Worm (Caenorhabditis elegans) whole organism, L4 larva: ENCODE measurements around the gene F41C6.4.

Experiments used
- F10B5.3 ChIP-seq: sonication (generic microtip); optimal IDR thresholded peaks from 2 replicates; lab custom pipeline; 2016; ENCODE audit warnings: mild to moderate bottlenecking, missing genetic modification characterization, missing compliant biosample characterization
- F37D6.2 ChIP-seq: sonication (generic microtip); optimal IDR thresholded peaks from 2 replicates; lab custom pipeline; 2016; ENCODE audit warnings: mild to moderate bottlenecking, missing genetic modification characterization, missing compliant biosample characterization
- F49E8.2 ChIP-seq: sonication (generic microtip); optimal IDR thresholded peaks from 2 replicates; lab custom pipeline; 2016; ENCODE audit warnings: missing compliant biosample characterization, mild to moderate bottlenecking, missing genetic modification characterization, borderline replicate concordance
- T20F7.1 ChIP-seq: fragments of 200-800 bp; sonication (Bioruptor generic); optimal IDR thresholded peaks from 2 replicates; lab custom pipeline; 2018; ENCODE audit warnings: mild to moderate bottlenecking, missing genetic modification characterization, missing compliant biosample characterization
- Y5F2A.4 ChIP-seq: fragments of 200-800 bp; sonication (Bioruptor generic); optimal IDR thresholded peaks from 2 replicates; lab custom pipeline; 2018; ENCODE audit warnings: mild to moderate bottlenecking, missing genetic modification characterization, missing compliant biosample characterization
- Y75B8A.6 ChIP-seq: fragments of 200-800 bp; sonication (Bioruptor generic); IDR thresholded peaks from 2 replicates; pipeline ENCODE4 v1.3.6; 2022; ENCODE audit warnings: missing genetic modification reagents, missing genetic modification characterization, missing compliant biosample characterization
- ZK546.5 ChIP-seq, 2 experiments: sonication (generic microtip); optimal IDR thresholded peaks; 2 replicates each; lab custom pipeline; 2017; ENCODE audit warnings: missing biosample characterization in 2 of 2, missing genetic modification characterization in 2 of 2
- ceh-32 ChIP-seq: sonication (generic microtip); optimal IDR thresholded peaks from 2 replicates; lab custom pipeline; 2016; ENCODE audit warnings: mild to moderate bottlenecking, missing genetic modification characterization, missing compliant biosample characterization; ENCODE audit not compliant: poor library complexity
- ceh-44 ChIP-seq: fragments of 200-800 bp; sonication (Bioruptor generic); IDR thresholded peaks from 2 replicates; pipeline ENCODE4 v1.3.6; 2022; ENCODE audit warnings: missing genetic modification reagents, missing genetic modification characterization, missing compliant biosample characterization
- ceh-62 ChIP-seq: sonication (generic microtip); optimal IDR thresholded peaks from 2 replicates; lab custom pipeline; 2017; ENCODE audit warnings: missing biosample characterization, missing genetic modification characterization
- daf-19 ChIP-seq: fragments of 200-800 bp; sonication (Bioruptor generic); conservative IDR thresholded peaks from 2 replicates; pipeline ENCODE4 v1.3.6; 2022; ENCODE audit warnings: missing genetic modification characterization, missing compliant biosample characterization
- daf-8 ChIP-seq: fragments of 200-800 bp; sonication (Bioruptor generic); IDR thresholded peaks from 2 replicates; pipeline ENCODE4 v1.3.6; 2022; ENCODE audit warnings: missing genetic modification characterization, missing compliant biosample characterization
- dmd-6 ChIP-seq: fragments of 200-800 bp; sonication (Bioruptor generic); IDR thresholded peaks from 2 replicates; pipeline ENCODE4 v1.3.6; 2022; ENCODE audit warnings: missing genetic modification reagents, missing genetic modification characterization, missing compliant biosample characterization
- duxl-1 ChIP-seq: sonication (generic microtip); optimal IDR thresholded peaks from 2 replicates; lab custom pipeline; 2016; ENCODE audit warnings: mild to moderate bottlenecking, missing genetic modification characterization, moderate library complexity, missing compliant biosample characterization; ENCODE audit not compliant: poor library complexity
- dve-1 ChIP-seq: sonication (generic microtip); optimal IDR thresholded peaks from 2 replicates; lab custom pipeline; 2017; ENCODE audit warnings: antibody characterized with exemption, mild to moderate bottlenecking, missing genetic modification characterization, missing compliant biosample characterization; ENCODE audit not compliant: insufficient read depth
- egl-43 ChIP-seq: fragments of 200-800 bp; sonication (Bioruptor generic); IDR thresholded peaks from 2 replicates; pipeline ENCODE4 v1.3.6; 2022; ENCODE audit warnings: missing genetic modification reagents, missing genetic modification characterization, missing compliant biosample characterization
- fos-1 ChIP-seq: fragments of 150-350 bp; optimal IDR thresholded peaks from 2 replicates; lab custom pipeline; 2014; ENCODE audit warnings: missing biosample characterization, missing genetic modification characterization
- hlh-30 ChIP-seq: sonication (generic microtip); optimal IDR thresholded peaks from 2 replicates; lab custom pipeline; 2017; ENCODE audit warnings: antibody characterized with exemption, mild to moderate bottlenecking, missing genetic modification characterization, missing compliant biosample characterization; ENCODE audit not compliant: insufficient read depth
- jun-1 ChIP-seq: fragments of 150-350 bp; optimal IDR thresholded peaks from 2 replicates; lab custom pipeline; 2014; ENCODE audit warnings: missing biosample characterization, missing genetic modification reagents, missing genetic modification characterization
- lin-1 ChIP-seq: fragments of 200-800 bp; sonication (Bioruptor generic); IDR thresholded peaks from 2 replicates; pipeline ENCODE4 v1.3.6; 2022; ENCODE audit warnings: missing genetic modification reagents, missing genetic modification characterization, missing compliant biosample characterization
- lin-38 ChIP-seq: fragments of 200-800 bp; sonication (Bioruptor generic); IDR thresholded peaks from 2 replicates; pipeline ENCODE4 v1.3.6; 2022; ENCODE audit warnings: missing genetic modification reagents, missing genetic modification characterization, missing compliant biosample characterization
- lsy-2 ChIP-seq, 2 experiments: fragments of 150-350 bp in 1 of 2; sonication (generic microtip) in 1 of 2; optimal IDR thresholded peaks; 2 replicates each; lab custom pipeline; 2014 to 2017; ENCODE audit warnings: missing biosample characterization in 2 of 2, missing genetic modification characterization in 2 of 2
- mdl-1 ChIP-seq, 2 experiments: fragments of 150-350 bp in 1 of 2; sonication (generic microtip) in 1 of 2; optimal IDR thresholded peaks; 2 replicates each; lab custom pipeline; 2014 to 2017; ENCODE audit warnings: missing biosample characterization in 2 of 2, missing genetic modification characterization in 2 of 2
- mdt-29 ChIP-seq: fragments of 200-800 bp; sonication (Bioruptor generic); IDR thresholded peaks from 2 replicates; pipeline ENCODE4 v1.3.6; 2022; ENCODE audit warnings: missing genetic modification reagents, missing genetic modification characterization, missing compliant biosample characterization
- mep-1 ChIP-seq: fragments of 150-350 bp; sonication (generic microtip); optimal IDR thresholded peaks from 3 replicates; lab custom pipeline; 2014; ENCODE audit warnings: missing biosample characterization, missing genetic modification characterization
- mxl-2 ChIP-seq: fragments of 200-800 bp; sonication (Bioruptor generic); conservative IDR thresholded peaks from 2 replicates; pipeline ENCODE4 v1.3.6; 2022; ENCODE audit warnings: missing genetic modification reagents, missing genetic modification characterization, missing compliant biosample characterization
- mxl-3 ChIP-seq: fragments of 200-800 bp; sonication (Bioruptor generic); optimal IDR thresholded peaks from 2 replicates; lab custom pipeline; 2018; ENCODE audit warnings: mild to moderate bottlenecking, missing genetic modification characterization, missing compliant biosample characterization
- nhr-10 ChIP-seq: fragments of 150-350 bp; optimal IDR thresholded peaks from 2 replicates; lab custom pipeline; 2014; ENCODE audit warnings: missing biosample characterization, missing genetic modification characterization
- nhr-11 ChIP-seq: fragments of 150-350 bp; optimal IDR thresholded peaks from 2 replicates; lab custom pipeline; 2014; ENCODE audit warnings: missing biosample characterization, missing genetic modification characterization
- nhr-111 ChIP-seq: fragments of 200-800 bp; sonication (Bioruptor generic); optimal IDR thresholded peaks from 2 replicates; lab custom pipeline; 2018; ENCODE audit warnings: mild to moderate bottlenecking, missing genetic modification characterization, missing compliant biosample characterization
- nhr-237 ChIP-seq: sonication (generic microtip); optimal IDR thresholded peaks from 2 replicates; lab custom pipeline; 2017; ENCODE audit warnings: missing biosample characterization, missing genetic modification characterization
- nhr-28 ChIP-seq: fragments of 150-350 bp; optimal IDR thresholded peaks from 2 replicates; lab custom pipeline; 2014; ENCODE audit warnings: missing biosample characterization, missing genetic modification characterization
- nhr-48 ChIP-seq: sonication (generic microtip); optimal IDR thresholded peaks from 2 replicates; lab custom pipeline; 2016; ENCODE audit warnings: mild to moderate bottlenecking, missing genetic modification characterization, missing compliant biosample characterization
- nhr-6 ChIP-seq: fragments of 150-350 bp; optimal IDR thresholded peaks from 2 replicates; lab custom pipeline; 2014; ENCODE audit warnings: missing biosample characterization, missing genetic modification characterization
- pha-4 ChIP-seq, 2 experiments: fragments of 150-350 bp in 1 of 2; fragments of 200-800 bp in 1 of 2; sonication (Bioruptor generic) in 1 of 2; IDR thresholded peaks in 1 of 2; optimal IDR thresholded peaks in 1 of 2; 2 replicates each; pipeline versions ENCODE4 v1.3.6 to Lab custom; 2014 to 2022; ENCODE audit warnings: missing genetic modification characterization in 2 of 2, missing genetic modification reagents in 2 of 2, missing biosample characterization in 1 of 2, missing compliant biosample characterization in 1 of 2
- rbr-2 ChIP-seq: sonication (generic microtip); optimal IDR thresholded peaks from 2 replicates; lab custom pipeline; 2016; ENCODE audit warnings: missing genotype, missing genetic modification characterization, missing compliant biosample characterization
- saeg-2 ChIP-seq: fragments of 200-800 bp; sonication (Bioruptor generic); IDR thresholded peaks from 2 replicates; pipeline ENCODE4 v1.3.6; 2022; ENCODE audit warnings: missing genetic modification reagents, missing genetic modification characterization, missing compliant biosample characterization
- sdz-12 ChIP-seq: fragments of 200-800 bp; sonication (Bioruptor generic); optimal IDR thresholded peaks from 2 replicates; lab custom pipeline; 2018; ENCODE audit warnings: mild to moderate bottlenecking, missing genetic modification characterization, missing compliant biosample characterization
- set-16 ChIP-seq: fragments of 200-800 bp; sonication (Bioruptor generic); IDR thresholded peaks from 2 replicates; pipeline ENCODE4 v1.3.6; 2022; ENCODE audit warnings: missing genetic modification reagents, missing genetic modification characterization, missing compliant biosample characterization
- snpc-1.2 ChIP-seq: fragments of 200-800 bp; sonication (Bioruptor generic); IDR thresholded peaks from 2 replicates; pipeline ENCODE4 v1.3.6; 2022; ENCODE audit warnings: missing genetic modification reagents, missing genetic modification characterization, missing compliant biosample characterization
- spr-3 ChIP-seq: fragments of 200-800 bp; sonication (Bioruptor generic); optimal IDR thresholded peaks from 2 replicates; lab custom pipeline; 2018; ENCODE audit warnings: mild to moderate bottlenecking, missing genetic modification characterization, missing compliant biosample characterization
- unc-130 ChIP-seq: sonication (generic microtip); optimal IDR thresholded peaks from 2 replicates; lab custom pipeline; 2016; ENCODE audit warnings: missing genetic modification reagents, missing genetic modification characterization, missing compliant biosample characterization
- unc-62 ChIP-seq, 3 experiments: fragments of 150-350 bp in 1 of 3; sonication (generic microtip); optimal IDR thresholded peaks in 2 of 3; peaks in 1 of 3; 1 replicate in 1 of 3; 2 replicates in 2 of 3; lab custom pipeline; 2014 to 2017; ENCODE audit warnings: missing biosample characterization in 3 of 3, missing genetic modification characterization in 3 of 3, missing genetic modification reagents in 3 of 3, missing genotype in 1 of 3
- vab-7 ChIP-seq: fragments of 200-800 bp; sonication (Bioruptor generic); IDR thresholded peaks from 2 replicates; pipeline ENCODE4 v1.3.6; 2022; ENCODE audit warnings: missing genetic modification reagents, missing genetic modification characterization, missing compliant biosample characterization
- zag-1 ChIP-seq: fragments of 150-350 bp; optimal IDR thresholded peaks from 2 replicates; lab custom pipeline; 2014; ENCODE audit warnings: missing biosample characterization, missing genetic modification characterization
- zfp-2 ChIP-seq: sonication (generic microtip); optimal IDR thresholded peaks from 2 replicates; lab custom pipeline; 2016; ENCODE audit warnings: mild to moderate bottlenecking, missing genetic modification characterization, missing compliant biosample characterization
- ztf-11 ChIP-seq: fragments of 150-350 bp; optimal IDR thresholded peaks from 2 replicates; lab custom pipeline; 2014; ENCODE audit warnings: missing biosample characterization, missing genetic modification characterization

Gene F41C6.4

ce11 chrX:6840670-6841308, 33.8 kb downstream of the F41C6.4 start, which contains the start of the genes glr-6 and asg-2 (continued):
- TF ChIP-seq lin-38 (GFP tag; lab: Robert Waterston, UW): peak; percentile 97
- peak; percentile 86 for TF ChIP-seq nhr-11 (tag; lab: Kevin White, UChicago)
- TF ChIP-seq Y75B8A.6 (GFP tag; lab: Robert Waterston, UW): no peak
- TF ChIP-seq mxl-3 (GFP tag; lab: Kevin White, UChicago): peak; percentile 38
- no peak for TF ChIP-seq ceh-44 (GFP tag; lab: Robert Waterston, UW)
- no peak for TF ChIP-seq unc-130 (GFP tag; lab: Kevin White, UChicago)
- TF ChIP-seq zfp-2 (tag; lab: Kevin White, UChicago): peak; percentile 39
- TF ChIP-seq mep-1 (tag; lab: Kevin White, UChicago): peak; percentile 89
- peak; percentile 71 for TF ChIP-seq rbr-2 (tag; lab: Kevin White, UChicago)
- no peak for TF ChIP-seq F49E8.2 (tag; lab: Kevin White, UChicago)
- TF ChIP-seq ztf-11 (tag; lab: Kevin White, UChicago): no peak
- TF ChIP-seq pha-4 (GFP tag; IDR thresholded peaks at IDR 0.05; lab: Robert Waterston, UW): 0 out of 2 replicates have a peak, but pooled peaks have one; percentile 48
- TF ChIP-seq pha-4 (tag; optimal IDR thresholded peaks at IDR 0.05; lab: Kevin White, UChicago): peak; percentile 95
- no peak for TF ChIP-seq nhr-111
- TF ChIP-seq duxl-1 (tag; lab: Kevin White, UChicago): peak; percentile 22
- no peak for TF ChIP-seq set-16 (GFP tag; lab: Robert Waterston, UW)
- no peak for TF ChIP-seq ZK546.5 (tag; optimal IDR thresholded peaks at IDR 0.05; lab: Kevin White, UChicago)
- peak; percentile 56 for TF ChIP-seq dmd-6
- no peak for TF ChIP-seq daf-19 (GFP tag; lab: Robert Waterston, UW)
- no peak for TF ChIP-seq nhr-237 (tag; lab: Kevin White, UChicago)
- no peak for TF ChIP-seq saeg-2 (GFP tag; lab: Robert Waterston, UW)
- TF ChIP-seq ceh-32 (tag; lab: Kevin White, UChicago): no peak
- TF ChIP-seq egl-43: no peak
- no peak for TF ChIP-seq jun-1 (tag; lab: Kevin White, UChicago)
- TF ChIP-seq nhr-6 (tag; lab: Kevin White, UChicago): peak; percentile 74
- no peak for TF ChIP-seq sdz-12 (GFP tag; lab: Kevin White, UChicago)
- TF ChIP-seq nhr-28 (tag; lab: Kevin White, UChicago): peak; percentile 88
- TF ChIP-seq nhr-48 (tag; lab: Kevin White, UChicago): peak; percentile 22
- TF ChIP-seq F37D6.2: peak; percentile 0
- no peak for TF ChIP-seq snpc-1.2
- no peak for TF ChIP-seq ceh-62 (tag; lab: Kevin White, UChicago)
- no peak for TF ChIP-seq mdt-29
- no peak for TF ChIP-seq Y5F2A.4
- no peak for TF ChIP-seq vab-7 (GFP tag; lab: Robert Waterston, UW)
- TF ChIP-seq spr-3 (GFP tag; lab: Kevin White, UChicago): no peak
- no peak for TF ChIP-seq mxl-2 (GFP tag; lab: Robert Waterston, UW)
- no peak for TF ChIP-seq daf-8 (GFP tag; lab: Robert Waterston, UW)
- TF ChIP-seq dve-1 (tag; lab: Kevin White, UChicago): peak; percentile 87
- TF ChIP-seq T20F7.1 (GFP tag; lab: Kevin White, UChicago): peak; percentile 68
- no peak for TF ChIP-seq zag-1

- no peak for TF ChIP-seq lsy-2 (tag; optimal IDR thresholded peaks at IDR 0.05; lab: Kevin White, UChicago)
- no peak for TF ChIP-seq F10B5.3 (tag; lab: Kevin White, UChicago)
- TF ChIP-seq lin-1 (GFP tag; lab: Robert Waterston, UW): no peak
- TF ChIP-seq hlh-30 (tag; lab: Kevin White, UChicago): peak; percentile 69
- TF ChIP-seq nhr-6 (tag; lab: Kevin White, UChicago): no peak
- TF ChIP-seq mdl-1 (tag; optimal IDR thresholded peaks at IDR 0.05; lab: Kevin White, UChicago): peak in 1 of 2 experiments; percentile 31
- TF ChIP-seq unc-62 (GFP tag; optimal IDR thresholded peaks at IDR 0.05 in 1 of 2; lab: Kevin White, UChicago): peak in 1 of 2 experiments; percentile 73
- TF ChIP-seq unc-62 (tag; optimal IDR thresholded peaks at IDR 0.05; lab: Kevin White, UChicago): no peak
- TF ChIP-seq fos-1 (tag; lab: Kevin White, UChicago): no peak
- no peak for TF ChIP-seq nhr-10
Observed at ce11 chrX:6836065-6836527, 38.5 kb downstream of the F41C6.4 start, which contains the start of gene F41B4.3. F41B4.3 (minus strand) TSS chrX:6836115.
